Worm (Caenorhabditis elegans) whole organism, midembryonic: ENCODE results near the gene F14F7.4.

Source experiments
- T22C8.4 ChIP-seq: fragments of 200-800 bp; sonication (Bioruptor generic); IDR thresholded peaks from 2 replicates; pipeline ENCODE4 v1.3.6; 2022; ENCODE audit warnings: missing genetic modification characterization, missing compliant biosample characterization
- cog-1 ChIP-seq: sonication (generic microtip); optimal IDR thresholded peaks from 2 replicates; lab custom pipeline; 2016; ENCODE audit warnings: missing genetic modification characterization, missing compliant biosample characterization
- flt-1 ChIP-seq: fragments of 200-800 bp; sonication (Bioruptor generic); IDR thresholded peaks from 2 replicates; pipeline ENCODE4 v1.3.6; 2022; ENCODE audit warnings: missing genetic modification characterization, missing compliant biosample characterization
- klf-2 ChIP-seq: fragments of 200-800 bp; sonication (Bioruptor generic); conservative IDR thresholded peaks from 2 replicates; pipeline ENCODE4 v1.3.6; 2022; ENCODE audit warnings: missing genetic modification reagents, missing genetic modification characterization, missing compliant biosample characterization
- med-1 ChIP-seq: sonication (generic microtip); optimal IDR thresholded peaks from 2 replicates; lab custom pipeline; 2017; ENCODE audit warnings: missing genetic modification characterization, mild to moderate bottlenecking, missing compliant biosample characterization, antibody characterized with exemption, missing genetic modification reagents; ENCODE audit not compliant: insufficient read depth
- ref-1 ChIP-seq: fragments of 200-800 bp; sonication (Bioruptor generic); conservative IDR thresholded peaks from 2 replicates; pipeline ENCODE4 v1.3.6; 2022; ENCODE audit warnings: missing genetic modification reagents, missing genetic modification characterization, missing compliant biosample characterization
- tab-1 ChIP-seq: fragments of 200-800 bp; sonication (Bioruptor generic); IDR thresholded peaks from 2 replicates; pipeline ENCODE4 v1.3.6; 2022; ENCODE audit warnings: missing genetic modification characterization, missing compliant biosample characterization
- ztf-23 ChIP-seq: fragments of 200-800 bp; sonication (Bioruptor generic); IDR thresholded peaks from 2 replicates; pipeline ENCODE4 v1.3.6; 2022; ENCODE audit warnings: missing genetic modification reagents, missing genetic modification characterization, missing compliant biosample characterization
- ztf-29 ChIP-seq: fragments of 200-800 bp; sonication (Bioruptor generic); IDR thresholded peaks from 2 replicates; pipeline ENCODE4 v1.3.6; 2022; ENCODE audit warnings: missing genetic modification reagents, missing genetic modification characterization, missing compliant biosample characterization

The F14F7.4 gene

ce11 chrIII:13029608-13030007 is at the start of gene F14F7.4:
Gene F14F7.4, minus strand, starts transcription at chrIII:13029708.
- no peak for TF ChIP-seq ztf-29 (GFP tag; lab: Robert Waterston, UW)
- no peak for TF ChIP-seq ref-1 (GFP tag; lab: Robert Waterston, UW)
- TF ChIP-seq ztf-23 (GFP tag; lab: Robert Waterston, UW) = no peak
- no peak for TF ChIP-seq tab-1 (GFP tag; lab: Robert Waterston, UW)

- TF ChIP-seq med-1 (no peak), ref-1 (GFP tag; lab: Robert Waterston, UW) (no peak), flt-1 (GFP tag; lab: Robert Waterston, UW) (0 out of 2 replicates have a peak, but pooled peaks have one; percentile 17)
Measured at ce11 chrIII:13071432-13072259, 42.1 kb upstream of the F14F7.4 start.

ce11 chrIII:13070548-13071050 is 41.1 kb upstream of the F14F7.4 start, which contains the start of gene Y39E4B.6:
Gene Y39E4B.6, plus strand, starts transcription at chrIII:13070756.
- TF ChIP-seq ztf-23 (GFP tag; lab: Robert Waterston, UW) (peak; percentile 86), ztf-29 (GFP tag; lab: Robert Waterston, UW) (peak; percentile 81; the same call in 1 of the 2 replicates), tab-1 (GFP tag; lab: Robert Waterston, UW) (no peak), ref-1 (GFP tag; lab: Robert Waterston, UW) (no peak), cog-1 (tag; lab: Kevin White, UChicago) (peak; percentile 98), flt-1 (GFP tag; lab: Robert Waterston, UW) (peak; percentile 91), T22C8.4 (GFP tag; lab: Robert Waterston, UW) (peak; percentile 56; the same call in 1 of the 2 replicates), klf-2 (GFP tag; lab: Robert Waterston, UW) (no peak), med-1 (peak; percentile 3)

- TF ChIP-seq ztf-23 (GFP tag; lab: Robert Waterston, UW) = no peak
- TF ChIP-seq cog-1 (tag; lab: Kevin White, UChicago) = no peak
- TF ChIP-seq ztf-29 (GFP tag; lab: Robert Waterston, UW) = no peak
- no peak for TF ChIP-seq flt-1 (GFP tag; lab: Robert Waterston, UW)
Measured at ce11 chrIII:13069416-13069815, 39.9 kb upstream of the F14F7.4 start.

ce11 chrIII:13067884-13068767 is 38.6 kb upstream of the F14F7.4 start:
- TF ChIP-seq cog-1 (tag; lab: Kevin White, UChicago) (peak; percentile 91), flt-1 (GFP tag; lab: Robert Waterston, UW) (peak; percentile 81), ztf-29 (GFP tag; lab: Robert Waterston, UW) (no peak; the same call in 1 of the 2 replicates), tab-1 (GFP tag; lab: Robert Waterston, UW) (0 out of 2 replicates have a peak, but pooled peaks have one; percentile 18), T22C8.4 (GFP tag; lab: Robert Waterston, UW) (no peak), ref-1 (GFP tag; lab: Robert Waterston, UW) (no peak), ztf-23 (GFP tag; lab: Robert Waterston, UW) (peak; percentile 78)

- TF ChIP-seq ztf-23 (GFP tag; lab: Robert Waterston, UW) (no peak), cog-1 (tag; lab: Kevin White, UChicago) (no peak), flt-1 (GFP tag; lab: Robert Waterston, UW) (no peak), ref-1 (GFP tag; lab: Robert Waterston, UW) (no peak), T22C8.4 (GFP tag; lab: Robert Waterston, UW) (no peak), tab-1 (GFP tag; lab: Robert Waterston, UW) (no peak), ztf-29 (GFP tag; lab: Robert Waterston, UW) (no peak), med-1 (no peak), klf-2 (GFP tag; lab: Robert Waterston, UW) (no peak)
Measured at ce11 chrIII:13066828-13067227, 37.3 kb upstream of the F14F7.4 start.

- TF ChIP-seq med-1 (no peak), klf-2 (GFP tag; lab: Robert Waterston, UW) (no peak), ref-1 (GFP tag; lab: Robert Waterston, UW) (no peak), ztf-29 (GFP tag; lab: Robert Waterston, UW) (no peak), ztf-23 (GFP tag; lab: Robert Waterston, UW) (no peak), T22C8.4 (GFP tag; lab: Robert Waterston, UW) (no peak), tab-1 (GFP tag; lab: Robert Waterston, UW) (no peak), cog-1 (tag; lab: Kevin White, UChicago) (no peak), flt-1 (GFP tag; lab: Robert Waterston, UW) (no peak)
Measured at ce11 chrIII:13065694-13066093, 36.2 kb upstream of the F14F7.4 start.

- TF ChIP-seq flt-1 (GFP tag; lab: Robert Waterston, UW) = no peak
- no peak for TF ChIP-seq med-1
- TF ChIP-seq ztf-23 (GFP tag; lab: Robert Waterston, UW) = no peak
- no peak for TF ChIP-seq tab-1 (GFP tag; lab: Robert Waterston, UW)
- peak; percentile 4 for TF ChIP-seq cog-1 (tag; lab: Kevin White, UChicago)
Measured at ce11 chrIII:13064213-13065184, 35.0 kb upstream of the F14F7.4 start.
